Worm (Caenorhabditis elegans) whole organism, L2 larva: ENCODE results near the gene Y55F3BL.4.
"Not testable (repeated sequence)": the region's sequence is repeated elsewhere in the genome, so short reads cannot be mapped to it uniquely, and the experiment has no call there.

Source experiments
- C34F6.9 ChIP-seq: fragments of 150-350 bp; optimal IDR thresholded peaks from 2 replicates; lab custom pipeline; 2014; ENCODE audit warnings: missing biosample characterization, missing genetic modification characterization
- F13H6.1 ChIP-seq: sonication (generic microtip); optimal IDR thresholded peaks from 2 replicates; lab custom pipeline; 2016; ENCODE audit warnings: missing genetic modification characterization, missing compliant biosample characterization
- R02D3.7 ChIP-seq: fragments of 150-350 bp; optimal IDR thresholded peaks from 2 replicates; lab custom pipeline; 2014; ENCODE audit warnings: missing biosample characterization, missing genetic modification characterization
- Y55F3AM.14 ChIP-seq: fragments of 200-800 bp; sonication (Bioruptor generic); optimal IDR thresholded peaks from 2 replicates; lab custom pipeline; 2018; ENCODE audit warnings: mild to moderate bottlenecking, missing genetic modification characterization, missing compliant biosample characterization
- ZK546.5 ChIP-seq: sonication (generic microtip); optimal IDR thresholded peaks from 2 replicates; lab custom pipeline; 2017; ENCODE audit warnings: missing biosample characterization, missing genetic modification characterization
- alr-1 ChIP-seq: fragments of 150-350 bp; optimal IDR thresholded peaks from 2 replicates; lab custom pipeline; 2014; ENCODE audit warnings: missing biosample characterization, missing genetic modification characterization
- aly-2 ChIP-seq: fragments of 150-350 bp; optimal IDR thresholded peaks from 2 replicates; lab custom pipeline; 2014; ENCODE audit warnings: missing biosample characterization, missing genetic modification characterization
- ama-1 ChIP-seq: fragments of 150-350 bp; optimal IDR thresholded peaks from 2 replicates; lab custom pipeline; 2018; ENCODE audit warnings: inconsistent platforms
- blmp-1 ChIP-seq: sonication (generic microtip); optimal IDR thresholded peaks from 2 replicates; lab custom pipeline; 2017; ENCODE audit warnings: missing genetic modification characterization, mild to moderate bottlenecking, missing compliant biosample characterization, antibody characterized with exemption, moderate library complexity; ENCODE audit not compliant: insufficient read depth
- ceh-82 ChIP-seq: fragments of 150-350 bp; optimal IDR thresholded peaks from 2 replicates; lab custom pipeline; 2014; ENCODE audit warnings: missing biosample characterization, missing genetic modification characterization
- crh-2 ChIP-seq: sonication (generic microtip); optimal IDR thresholded peaks from 2 replicates; lab custom pipeline; 2017; ENCODE audit warnings: missing biosample characterization, missing genetic modification characterization
- dmd-4 ChIP-seq: sonication (generic microtip); optimal IDR thresholded peaks from 2 replicates; lab custom pipeline; 2017; ENCODE audit warnings: missing biosample characterization, missing genetic modification characterization
- egl-27 ChIP-seq: sonication (generic microtip); optimal IDR thresholded peaks from 3 replicates; lab custom pipeline; 2017; ENCODE audit warnings: missing biosample characterization, missing genetic modification reagents, missing genetic modification characterization
- elt-1 ChIP-seq: fragments of 150-350 bp; optimal IDR thresholded peaks from 2 replicates; lab custom pipeline; 2014; ENCODE audit warnings: missing biosample characterization, missing genetic modification characterization
- fos-1 ChIP-seq: fragments of 150-350 bp; optimal IDR thresholded peaks from 2 replicates; lab custom pipeline; 2014; ENCODE audit warnings: missing biosample characterization, missing genetic modification characterization
- gmeb-1 ChIP-seq: fragments of 150-350 bp; optimal IDR thresholded peaks from 2 replicates; lab custom pipeline; 2014; ENCODE audit warnings: missing biosample characterization, missing genetic modification characterization
- lin-11 ChIP-seq: fragments of 150-350 bp; sonication (generic microtip); optimal IDR thresholded peaks from 2 replicates; lab custom pipeline; 2014; ENCODE audit warnings: missing biosample characterization, missing genetic modification characterization, inconsistent platforms, mixed read lengths
- lin-13 ChIP-seq: fragments of 150-350 bp; optimal IDR thresholded peaks from 2 replicates; lab custom pipeline; 2014; ENCODE audit warnings: missing biosample characterization, missing genetic modification reagents, missing genetic modification characterization
- lsy-2 ChIP-seq, 2 experiments: fragments of 150-350 bp in 1 of 2; sonication (generic microtip) in 1 of 2; optimal IDR thresholded peaks; 2 replicates each; lab custom pipeline; 2014 to 2017; ENCODE audit warnings: missing biosample characterization in 2 of 2, missing genetic modification characterization in 2 of 2
- mab-5 ChIP-seq: fragments of 150-350 bp; optimal IDR thresholded peaks from 2 replicates; lab custom pipeline; 2014; ENCODE audit warnings: missing biosample characterization, missing genetic modification characterization
- nhr-10 ChIP-seq: sonication (generic microtip); optimal IDR thresholded peaks from 2 replicates; lab custom pipeline; 2017; ENCODE audit warnings: missing biosample characterization, missing genetic modification characterization
- nhr-11 ChIP-seq: fragments of 150-350 bp; optimal IDR thresholded peaks from 2 replicates; lab custom pipeline; 2014; ENCODE audit warnings: missing biosample characterization, missing genetic modification characterization
- nhr-12 ChIP-seq: fragments of 150-350 bp; optimal IDR thresholded peaks from 2 replicates; lab custom pipeline; 2014; ENCODE audit warnings: missing biosample characterization, missing genetic modification characterization
- nhr-129 ChIP-seq: fragments of 150-350 bp; optimal IDR thresholded peaks from 2 replicates; lab custom pipeline; 2014; ENCODE audit warnings: missing biosample characterization, missing genetic modification characterization
- nhr-21 ChIP-seq: fragments of 150-350 bp; optimal IDR thresholded peaks from 2 replicates; lab custom pipeline; 2014; ENCODE audit warnings: missing biosample characterization, missing genetic modification characterization
- nhr-237 ChIP-seq: fragments of 150-350 bp; optimal IDR thresholded peaks from 2 replicates; lab custom pipeline; 2014; ENCODE audit warnings: missing biosample characterization, missing genetic modification characterization
- nhr-6 ChIP-seq: fragments of 150-350 bp; optimal IDR thresholded peaks from 2 replicates; lab custom pipeline; 2014; ENCODE audit warnings: missing biosample characterization, missing genetic modification characterization
- nhr-77 ChIP-seq: fragments of 150-350 bp; optimal IDR thresholded peaks from 2 replicates; lab custom pipeline; 2014; ENCODE audit warnings: missing biosample characterization, missing genetic modification characterization
- sem-4 ChIP-seq: fragments of 150-350 bp; optimal IDR thresholded peaks from 2 replicates; lab custom pipeline; 2014; ENCODE audit warnings: missing biosample characterization, missing genetic modification reagents, missing genetic modification characterization
- sma-3 ChIP-seq: sonication (generic microtip); optimal IDR thresholded peaks from 2 replicates; lab custom pipeline; 2016; ENCODE audit warnings: missing genetic modification reagents, missing genetic modification characterization, missing compliant biosample characterization
- snpc-4 ChIP-seq: fragments of 150-350 bp; optimal IDR thresholded peaks from 2 replicates; lab custom pipeline; 2014; ENCODE audit warnings: missing biosample characterization, missing genetic modification characterization
- unc-39 ChIP-seq: fragments of 150-350 bp; optimal IDR thresholded peaks from 2 replicates; lab custom pipeline; 2014; ENCODE audit warnings: missing biosample characterization, missing genetic modification characterization
- unc-55 ChIP-seq: fragments of 150-350 bp; sonication (generic microtip); optimal IDR thresholded peaks from 3 replicates; lab custom pipeline; 2014; ENCODE audit warnings: missing biosample characterization, missing genetic modification reagents, missing genetic modification characterization
- unc-62 ChIP-seq: fragments of 150-350 bp; optimal IDR thresholded peaks from 2 replicates; lab custom pipeline; 2014; ENCODE audit warnings: missing biosample characterization, missing genetic modification reagents, missing genetic modification characterization
- zag-1 ChIP-seq: fragments of 150-350 bp; optimal IDR thresholded peaks from 2 replicates; lab custom pipeline; 2014; ENCODE audit warnings: missing biosample characterization, missing genetic modification characterization
- ztf-11 ChIP-seq: sonication (generic microtip); optimal IDR thresholded peaks from 2 replicates; lab custom pipeline; 2017; ENCODE audit warnings: missing biosample characterization, missing genetic modification characterization
- ztf-4 ChIP-seq: fragments of 150-350 bp; optimal IDR thresholded peaks from 2 replicates; lab custom pipeline; 2014; ENCODE audit warnings: missing biosample characterization, missing genetic modification characterization

Y55F3BL.4 gene

ce11 chrIV:769931-770544 lies 34.9 kb upstream of the Y55F3BL.4 start:
- peak; percentile 33 for TF ChIP-seq gmeb-1 (tag; lab: Kevin White, UChicago)
- TF ChIP-seq, all 48 proteins: peak for 1; not testable (repeated sequence) for 47

- TF ChIP-seq ceh-82 (tag; lab: Kevin White, UChicago); sma-3 (GFP tag; lab: Kevin White, UChicago); ztf-11 (tag; lab: Kevin White, UChicago): not testable (repeated sequence)
Measured at ce11 chrIV:771061-771460, 33.8 kb upstream of the Y55F3BL.4 start, which contains the start of gene F56B3.9. Gene F56B3.9 (plus strand): TSS chrIV:771361.

ce11 chrIV:772931-773330 lies 32.0 kb upstream of the Y55F3BL.4 start, which contains the start of gene mrpl-2:
Gene mrpl-2 (plus strand): TSS chrIV:773237.
- TF ChIP-seq gmeb-1 (tag; lab: Kevin White, UChicago) (peak; percentile 78), aly-2 (tag; lab: Kevin White, UChicago) (no peak), lin-11 (tag; lab: Kevin White, UChicago) (no peak), R02D3.7 (tag; lab: Kevin White, UChicago) (no peak), nhr-129 (peak; percentile 20), mab-5 (tag; lab: Kevin White, UChicago) (no peak), unc-39 (tag; lab: Kevin White, UChicago) (no peak), elt-1 (tag; lab: Kevin White, UChicago) (no peak), fos-1 (tag; lab: Kevin White, UChicago) (no peak), lin-13 (no peak), nhr-237 (no peak), nhr-21 (tag; lab: Kevin White, UChicago) (no peak), lsy-2 (tag; optimal IDR thresholded peaks at IDR 0.05; lab: Kevin White, UChicago) (no peak), unc-62 (GFP tag; lab: Kevin White, UChicago) (no peak), zag-1 (tag; lab: Kevin White, UChicago) (no peak), ama-1 (no peak), sma-3 (GFP tag; lab: Kevin White, UChicago) (no peak), blmp-1 (tag; lab: Kevin White, UChicago) (no peak), nhr-77 (tag; lab: Kevin White, UChicago) (no peak), egl-27 (no peak), nhr-10 (tag; lab: Kevin White, UChicago) (no peak), Y55F3AM.14 (GFP tag; lab: Kevin White, UChicago) (no peak), F13H6.1 (no peak), nhr-6 (tag; lab: Kevin White, UChicago) (no peak), ztf-4 (no peak), alr-1 (tag; lab: Kevin White, UChicago) (no peak), sem-4 (tag; lab: Kevin White, UChicago) (no peak), nhr-11 (tag; lab: Kevin White, UChicago) (no peak), snpc-4 (tag; lab: Kevin White, UChicago) (no peak), ZK546.5 (no peak), unc-55 (GFP tag; lab: Kevin White, UChicago) (peak; percentile 63), ztf-11 (tag; lab: Kevin White, UChicago) (no peak), C34F6.9 (tag; lab: Kevin White, UChicago) (peak; percentile 19), crh-2 (tag; lab: Kevin White, UChicago) (no peak), nhr-12 (tag; lab: Kevin White, UChicago) (no peak), dmd-4 (tag; lab: Kevin White, UChicago) (no peak)

- TF ChIP-seq nhr-10 (tag; lab: Kevin White, UChicago) = no peak
- no peak for TF ChIP-seq nhr-11 (tag; lab: Kevin White, UChicago)
- TF ChIP-seq ama-1 = no peak
- TF ChIP-seq, all 48 proteins: peak for 0
Measured at ce11 chrIV:773580-773979, 31.3 kb upstream of the Y55F3BL.4 start.
